Fruit fly (Drosophila melanogaster): Measurements from ENCODE around the gene CG16800.

CG16800 gene

DNA sequence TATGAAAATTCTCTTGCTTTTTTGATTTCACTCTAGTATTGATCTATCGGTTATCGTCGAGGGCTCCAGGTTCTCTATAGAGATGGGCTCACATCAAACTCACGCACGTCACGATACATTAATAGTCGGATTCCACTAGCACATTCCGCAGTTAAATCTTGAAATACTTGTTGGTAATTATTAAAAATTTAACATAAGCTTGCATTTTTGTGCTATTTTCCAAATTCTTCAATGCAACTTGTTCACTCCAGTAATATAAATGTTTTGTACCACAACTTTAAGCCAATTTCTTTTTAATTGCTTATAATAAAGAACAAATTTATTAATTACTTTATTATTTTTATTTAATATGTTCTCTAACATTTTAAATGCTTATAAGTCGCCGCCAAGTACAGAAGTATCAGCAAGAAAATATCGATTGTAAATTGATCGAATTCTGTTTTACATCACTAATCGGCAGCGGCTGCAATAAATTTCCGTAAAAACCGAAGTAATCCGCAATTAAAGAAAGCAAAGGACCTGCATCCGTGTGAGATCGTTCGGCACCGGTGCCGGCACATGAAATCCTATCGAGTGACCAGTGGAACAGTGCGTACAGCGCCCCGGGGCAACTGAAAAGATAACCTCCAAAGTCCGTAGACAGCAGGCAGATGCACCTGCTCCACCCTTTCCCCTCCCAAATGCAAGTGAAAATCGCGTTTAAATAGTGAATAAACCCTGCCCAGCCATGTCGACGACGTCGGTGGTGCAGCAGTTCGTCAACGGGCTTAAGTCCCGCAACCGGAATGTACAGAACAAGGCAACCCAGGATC, 37.9 kb downstream of the CG16800 start, which contains the start of the genes Vha68-1 and mTor (continued):
- TF ChIP-seq Six4 (GFP tag; optimal IDR thresholded peaks at IDR 0.05) (peak; percentile 66), NK7.1 (GFP tag; optimal IDR thresholded peaks at IDR 0.05) (no peak), Poxn (GFP tag; IDR thresholded peaks at IDR 0.05) (no peak), CG7556 (GFP tag; optimal IDR thresholded peaks at IDR 0.05) (no peak), CG10654 (GFP tag; optimal IDR thresholded peaks at IDR 0.05) (peak; percentile 78), Atf6 (GFP tag; IDR thresholded peaks at IDR 0.05) (peak; percentile 47; the same call in 1 of the 2 replicates), CG8944 (GFP tag; optimal IDR thresholded peaks at IDR 0.05) (peak; percentile 77), sqz (GFP tag; optimal IDR thresholded peaks at IDR 0.05) (no peak), gsb (GFP tag; IDR thresholded peaks at IDR 0.05) (no peak), CG7963 (GFP tag; IDR thresholded peaks at IDR 0.05; ENCODE audit: partially characterized antibody) (peak; percentile 59), CG10959 (GFP tag; IDR thresholded peaks at IDR 0.05) (peak; percentile 32; the same call in 1 of the 2 replicates), HmgZ (tag; optimal IDR thresholded peaks at IDR 0.05) (peak; percentile 57), Lpt (GFP tag; optimal IDR thresholded peaks at IDR 0.05) (no peak), CG14860 (GFP tag; IDR thresholded peaks at IDR 0.05; ENCODE audit: partially characterized antibody) (peak; percentile 83), lmd (GFP tag; IDR thresholded peaks at IDR 0.05) (peak; percentile 86), CG3065 (GFP tag; optimal IDR thresholded peaks at IDR 0.05) (peak; percentile 32), Nf-YC (tag; optimal IDR thresholded peaks at IDR 0.05) (no peak), Lhr (GFP tag; optimal IDR thresholded peaks at IDR 0.05) (peak; percentile 46), ftz-f1 (GFP tag; optimal IDR thresholded peaks at IDR 0.05) (no peak), CG17186 (GFP tag; optimal IDR thresholded peaks at IDR 0.05) (peak; percentile 25), Atf3 (GFP tag; optimal IDR thresholded peaks at IDR 0.05) (peak; percentile 61), CG10462 (GFP tag; optimal IDR thresholded peaks at IDR 0.05) (peak; percentile 36), grn (GFP tag; optimal IDR thresholded peaks at IDR 0.05) (no peak), gem (tag; optimal IDR thresholded peaks at IDR 0.05) (peak; percentile 91), danr (GFP tag; IDR thresholded peaks at IDR 0.05) (peak; percentile 76), sc (optimal IDR thresholded peaks at IDR 0.05) (no peak), sc (GFP tag; optimal IDR thresholded peaks at IDR 0.05) (peak; percentile 68), CG7928 (GFP tag; optimal IDR thresholded peaks at IDR 0.05) (peak; percentile 90), ranshi (GFP tag; IDR thresholded peaks at IDR 0.05) (peak; percentile 84), sug (tag; optimal IDR thresholded peaks at IDR 0.05) (no peak), yki (optimal IDR thresholded peaks at IDR 0.05) (no peak), slbo (GFP tag; IDR thresholded peaks at IDR 0.05) (peak; percentile 92), CG10543 (GFP tag; optimal IDR thresholded peaks at IDR 0.05) (peak; percentile 69), Scr (GFP tag; IDR thresholded peaks at IDR 0.05; ENCODE audit: partially characterized antibody) (peak; percentile 90), CG3838 (GFP tag; optimal IDR thresholded peaks at IDR 0.05) (peak; percentile 54), unc-4 (GFP tag; IDR thresholded peaks at IDR 0.05; ENCODE audit: partially characterized antibody) (peak; percentile 76), Side (GFP tag; optimal IDR thresholded peaks at IDR 0.05) (peak; percentile 51), Deaf1 (tag; optimal IDR thresholded peaks at IDR 0.05) (no peak), sens-2 (GFP tag; IDR thresholded peaks at IDR 0.05) (peak; percentile 22; the same call in 1 of the 2 replicates), CG9727 (GFP tag; optimal IDR thresholded peaks at IDR 0.05) (peak; percentile 80), insv (GFP tag; optimal IDR thresholded peaks at IDR 0.05) (peak in 1 of 2 experiments; percentile 30), CG9215 (GFP tag; IDR thresholded peaks at IDR 0.05) (peak; percentile 84), ato (GFP tag; IDR thresholded peaks at IDR 0.05; ENCODE audit: partially characterized antibody) (peak; percentile 54), pnt (GFP tag; optimal IDR thresholded peaks at IDR 0.05) (peak; percentile 75), crol (GFP tag; IDR thresholded peaks at IDR 0.05) (no peak), CG9817 (tag; optimal IDR thresholded peaks at IDR 0.05) (peak; percentile 86), Hr78 (GFP tag; optimal IDR thresholded peaks at IDR 0.05) (no peak), CG31365 (tag; optimal IDR thresholded peaks at IDR 0.05) (no peak), MESR4 (GFP tag; optimal IDR thresholded peaks at IDR 0.05) (peak; percentile 55), HLH3B (GFP tag; IDR thresholded peaks at IDR 0.05) (peak; percentile 73)
